Worm (Caenorhabditis elegans) whole organism, L2 larva: ENCODE results near the gene F19C6.5.

Experiments used
- C34F6.9 ChIP-seq: fragments of 150-350 bp; optimal IDR thresholded peaks from 2 replicates; lab custom pipeline; 2014; ENCODE audit warnings: missing biosample characterization, missing genetic modification characterization
- F13H6.1 ChIP-seq: sonication (generic microtip); optimal IDR thresholded peaks from 2 replicates; lab custom pipeline; 2016; ENCODE audit warnings: missing genetic modification characterization, missing compliant biosample characterization
- ZK546.5 ChIP-seq: sonication (generic microtip); optimal IDR thresholded peaks from 2 replicates; lab custom pipeline; 2017; ENCODE audit warnings: missing biosample characterization, missing genetic modification characterization
- alr-1 ChIP-seq: fragments of 150-350 bp; optimal IDR thresholded peaks from 2 replicates; lab custom pipeline; 2014; ENCODE audit warnings: missing biosample characterization, missing genetic modification characterization
- aly-2 ChIP-seq: fragments of 150-350 bp; optimal IDR thresholded peaks from 2 replicates; lab custom pipeline; 2014; ENCODE audit warnings: missing biosample characterization, missing genetic modification characterization
- ama-1 ChIP-seq: fragments of 150-350 bp; optimal IDR thresholded peaks from 2 replicates; lab custom pipeline; 2018; ENCODE audit warnings: inconsistent platforms
- blmp-1 ChIP-seq: sonication (generic microtip); optimal IDR thresholded peaks from 2 replicates; lab custom pipeline; 2017; ENCODE audit warnings: missing genetic modification characterization, mild to moderate bottlenecking, missing compliant biosample characterization, antibody characterized with exemption, moderate library complexity; ENCODE audit not compliant: insufficient read depth
- ceh-16 ChIP-seq: fragments of 150-350 bp; optimal IDR thresholded peaks from 2 replicates; lab custom pipeline; 2014; ENCODE audit warnings: missing biosample characterization, missing genetic modification characterization
- ceh-82 ChIP-seq: fragments of 150-350 bp; optimal IDR thresholded peaks from 2 replicates; lab custom pipeline; 2014; ENCODE audit warnings: missing biosample characterization, missing genetic modification characterization
- crh-2 ChIP-seq: sonication (generic microtip); optimal IDR thresholded peaks from 2 replicates; lab custom pipeline; 2017; ENCODE audit warnings: missing biosample characterization, missing genetic modification characterization
- dmd-4 ChIP-seq: sonication (generic microtip); optimal IDR thresholded peaks from 2 replicates; lab custom pipeline; 2017; ENCODE audit warnings: missing biosample characterization, missing genetic modification characterization
- egl-27 ChIP-seq: sonication (generic microtip); optimal IDR thresholded peaks from 3 replicates; lab custom pipeline; 2017; ENCODE audit warnings: missing biosample characterization, missing genetic modification reagents, missing genetic modification characterization
- elt-1 ChIP-seq: fragments of 150-350 bp; optimal IDR thresholded peaks from 2 replicates; lab custom pipeline; 2014; ENCODE audit warnings: missing biosample characterization, missing genetic modification characterization
- elt-3 ChIP-seq: sonication (generic microtip); optimal IDR thresholded peaks from 2 replicates; lab custom pipeline; 2017; ENCODE audit warnings: missing biosample characterization, missing genetic modification characterization
- fos-1 ChIP-seq: fragments of 150-350 bp; optimal IDR thresholded peaks from 2 replicates; lab custom pipeline; 2014; ENCODE audit warnings: missing biosample characterization, missing genetic modification characterization
- lin-11 ChIP-seq: fragments of 150-350 bp; sonication (generic microtip); optimal IDR thresholded peaks from 2 replicates; lab custom pipeline; 2014; ENCODE audit warnings: missing biosample characterization, missing genetic modification characterization, inconsistent platforms, mixed read lengths
- lin-13 ChIP-seq: fragments of 150-350 bp; optimal IDR thresholded peaks from 2 replicates; lab custom pipeline; 2014; ENCODE audit warnings: missing biosample characterization, missing genetic modification reagents, missing genetic modification characterization
- lin-39 ChIP-seq: fragments of 150-350 bp; optimal IDR thresholded peaks from 2 replicates; lab custom pipeline; 2014; ENCODE audit warnings: missing biosample characterization, missing genetic modification reagents, missing genetic modification characterization
- lsy-2 ChIP-seq, 2 experiments: fragments of 150-350 bp in 1 of 2; sonication (generic microtip) in 1 of 2; optimal IDR thresholded peaks; 2 replicates each; lab custom pipeline; 2014 to 2017; ENCODE audit warnings: missing biosample characterization in 2 of 2, missing genetic modification characterization in 2 of 2
- mab-5 ChIP-seq: fragments of 150-350 bp; optimal IDR thresholded peaks from 2 replicates; lab custom pipeline; 2014; ENCODE audit warnings: missing biosample characterization, missing genetic modification characterization
- mdl-1 ChIP-seq, 2 experiments: fragments of 150-350 bp in 1 of 2; sonication (generic microtip) in 1 of 2; optimal IDR thresholded peaks; 2 replicates each; lab custom pipeline; 2017; ENCODE audit warnings: missing biosample characterization in 2 of 2, missing genetic modification characterization in 2 of 2
- nhr-10 ChIP-seq: sonication (generic microtip); optimal IDR thresholded peaks from 2 replicates; lab custom pipeline; 2017; ENCODE audit warnings: missing biosample characterization, missing genetic modification characterization
- nhr-11 ChIP-seq: fragments of 150-350 bp; optimal IDR thresholded peaks from 2 replicates; lab custom pipeline; 2014; ENCODE audit warnings: missing biosample characterization, missing genetic modification characterization
- nhr-12 ChIP-seq: fragments of 150-350 bp; optimal IDR thresholded peaks from 2 replicates; lab custom pipeline; 2014; ENCODE audit warnings: missing biosample characterization, missing genetic modification characterization
- nhr-129 ChIP-seq: fragments of 150-350 bp; optimal IDR thresholded peaks from 2 replicates; lab custom pipeline; 2014; ENCODE audit warnings: missing biosample characterization, missing genetic modification characterization
- nhr-21 ChIP-seq: fragments of 150-350 bp; optimal IDR thresholded peaks from 2 replicates; lab custom pipeline; 2014; ENCODE audit warnings: missing biosample characterization, missing genetic modification characterization
- nhr-23 ChIP-seq: fragments of 150-350 bp; optimal IDR thresholded peaks from 2 replicates; lab custom pipeline; 2014; ENCODE audit warnings: missing biosample characterization, missing genetic modification reagents, missing genetic modification characterization
- nhr-237 ChIP-seq: fragments of 150-350 bp; optimal IDR thresholded peaks from 2 replicates; lab custom pipeline; 2014; ENCODE audit warnings: missing biosample characterization, missing genetic modification characterization
- nhr-6 ChIP-seq: fragments of 150-350 bp; optimal IDR thresholded peaks from 2 replicates; lab custom pipeline; 2014; ENCODE audit warnings: missing biosample characterization, missing genetic modification characterization
- nhr-77 ChIP-seq: fragments of 150-350 bp; optimal IDR thresholded peaks from 2 replicates; lab custom pipeline; 2014; ENCODE audit warnings: missing biosample characterization, missing genetic modification characterization
- peb-1 ChIP-seq: fragments of 150-350 bp; optimal IDR thresholded peaks from 2 replicates; lab custom pipeline; 2014; ENCODE audit warnings: missing biosample characterization, missing genetic modification characterization
- sem-4 ChIP-seq: fragments of 150-350 bp; optimal IDR thresholded peaks from 2 replicates; lab custom pipeline; 2014; ENCODE audit warnings: missing biosample characterization, missing genetic modification reagents, missing genetic modification characterization
- skn-1 ChIP-seq: sonication (generic microtip); optimal IDR thresholded peaks from 2 replicates; lab custom pipeline; 2017; ENCODE audit warnings: missing biosample characterization, missing genetic modification characterization
- sma-9 ChIP-seq, 2 experiments: fragments of 150-350 bp in 1 of 2; sonication (generic microtip) in 1 of 2; optimal IDR thresholded peaks; 2 replicates each; lab custom pipeline; 2014 to 2016; ENCODE audit warnings: missing genetic modification characterization in 2 of 2, mild to moderate bottlenecking in 1 of 2, missing biosample characterization in 1 of 2, missing compliant biosample characterization in 1 of 2, missing genetic modification reagents in 1 of 2, moderate library complexity in 1 of 2
- snpc-4 ChIP-seq: fragments of 150-350 bp; optimal IDR thresholded peaks from 2 replicates; lab custom pipeline; 2014; ENCODE audit warnings: missing biosample characterization, missing genetic modification characterization
- unc-39 ChIP-seq: fragments of 150-350 bp; optimal IDR thresholded peaks from 2 replicates; lab custom pipeline; 2014; ENCODE audit warnings: missing biosample characterization, missing genetic modification characterization
- unc-55 ChIP-seq: fragments of 150-350 bp; sonication (generic microtip); optimal IDR thresholded peaks from 3 replicates; lab custom pipeline; 2014; ENCODE audit warnings: missing biosample characterization, missing genetic modification reagents, missing genetic modification characterization
- unc-62 ChIP-seq: fragments of 150-350 bp; optimal IDR thresholded peaks from 2 replicates; lab custom pipeline; 2014; ENCODE audit warnings: missing biosample characterization, missing genetic modification reagents, missing genetic modification characterization
- zag-1 ChIP-seq: fragments of 150-350 bp; optimal IDR thresholded peaks from 2 replicates; lab custom pipeline; 2014; ENCODE audit warnings: missing biosample characterization, missing genetic modification characterization
- ztf-1 ChIP-seq: fragments of 200-800 bp; sonication (Bioruptor generic); conservative IDR thresholded peaks from 2 replicates; pipeline ENCODE4 v1.3.6; 2022; ENCODE audit warnings: missing genetic modification characterization, missing compliant biosample characterization
- ztf-11 ChIP-seq: sonication (generic microtip); optimal IDR thresholded peaks from 2 replicates; lab custom pipeline; 2017; ENCODE audit warnings: missing biosample characterization, missing genetic modification characterization
- ztf-4 ChIP-seq: fragments of 150-350 bp; optimal IDR thresholded peaks from 2 replicates; lab custom pipeline; 2014; ENCODE audit warnings: missing biosample characterization, missing genetic modification characterization

The F19C6.5 gene

DNA sequence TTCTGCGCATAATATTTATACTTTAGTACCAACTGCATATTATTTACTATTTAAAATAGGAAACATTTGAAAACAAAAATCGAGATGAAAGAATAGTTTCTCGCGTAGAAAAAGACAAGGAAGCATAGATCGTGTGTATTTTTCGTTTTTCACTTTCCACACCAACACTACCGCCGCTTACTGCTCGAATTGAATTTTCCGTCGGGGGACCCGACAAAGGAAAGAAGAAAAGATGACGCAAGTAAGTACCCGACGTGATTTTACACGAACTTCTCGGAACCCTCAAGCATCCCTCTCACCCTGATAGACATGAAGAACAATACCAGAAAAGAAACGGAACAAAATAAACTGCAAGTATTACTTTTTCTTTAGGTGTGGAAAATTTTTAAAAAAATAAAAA lies 3.5 kb downstream of the F19C6.5 start:
- TF ChIP-seq lsy-2 (tag; optimal IDR thresholded peaks at IDR 0.05; lab: Kevin White, UChicago) (no peak), F13H6.1 (tag; lab: Kevin White, UChicago) (no peak), lin-13 (GFP tag; lab: Kevin White, UChicago) (no peak), dmd-4 (tag; lab: Kevin White, UChicago) (no peak), crh-2 (tag; lab: Kevin White, UChicago) (no peak), nhr-6 (tag; lab: Kevin White, UChicago) (no peak), nhr-237 (tag; lab: Kevin White, UChicago) (no peak), ZK546.5 (tag; lab: Kevin White, UChicago) (no peak), mab-5 (tag; lab: Kevin White, UChicago) (no peak), nhr-129 (no peak), ztf-4 (tag; lab: Kevin White, UChicago) (no peak), ceh-16 (tag; lab: Kevin White, UChicago) (no peak), nhr-23 (tag; lab: Kevin White, UChicago) (no peak), snpc-4 (tag; lab: Kevin White, UChicago) (no peak), nhr-21 (tag; lab: Kevin White, UChicago) (no peak), alr-1 (tag; lab: Kevin White, UChicago) (no peak)
- TF ChIP-seq, all 48 proteins: peak for 0

DNA sequence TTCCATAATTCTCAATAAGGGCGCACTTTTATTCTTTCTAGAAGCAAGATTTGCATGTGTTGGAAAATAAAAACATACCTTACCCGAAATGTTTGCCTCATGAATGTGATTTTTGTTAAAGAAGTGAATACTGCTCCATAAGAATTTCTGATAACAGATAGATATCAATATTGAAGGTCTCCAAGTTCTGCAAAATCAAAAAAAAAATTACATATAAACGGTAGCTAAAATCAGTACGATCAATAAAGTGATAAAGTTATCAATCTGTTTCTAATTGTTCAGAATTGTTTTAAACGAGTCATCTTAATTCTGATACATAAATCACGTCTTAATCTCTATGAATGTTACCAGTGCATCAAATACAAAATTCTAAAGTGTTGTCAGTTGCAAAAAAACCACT lies 8.5 kb downstream of the F19C6.5 start, which contains the start of gene mgl-1:
TSS of gene mgl-1 (minus strand) at position 101 of the 400 bp plus-strand sequence.
- TF ChIP-seq nhr-77 (no peak), nhr-12 (tag; lab: Kevin White, UChicago) (no peak), mdl-1 (tag; optimal IDR thresholded peaks at IDR 0.05; lab: Kevin White, UChicago) (no peak), ceh-82 (tag; lab: Kevin White, UChicago) (no peak), peb-1 (tag; lab: Kevin White, UChicago) (no peak), lin-11 (tag; lab: Kevin White, UChicago) (no peak), ama-1 (lab: Kevin White, UChicago) (no peak), C34F6.9 (no peak), nhr-6 (tag; lab: Kevin White, UChicago) (no peak), nhr-237 (tag; lab: Kevin White, UChicago) (no peak), lin-39 (tag; lab: Kevin White, UChicago) (no peak), snpc-4 (tag; lab: Kevin White, UChicago) (no peak), nhr-11 (tag; lab: Kevin White, UChicago) (no peak)

DNA sequence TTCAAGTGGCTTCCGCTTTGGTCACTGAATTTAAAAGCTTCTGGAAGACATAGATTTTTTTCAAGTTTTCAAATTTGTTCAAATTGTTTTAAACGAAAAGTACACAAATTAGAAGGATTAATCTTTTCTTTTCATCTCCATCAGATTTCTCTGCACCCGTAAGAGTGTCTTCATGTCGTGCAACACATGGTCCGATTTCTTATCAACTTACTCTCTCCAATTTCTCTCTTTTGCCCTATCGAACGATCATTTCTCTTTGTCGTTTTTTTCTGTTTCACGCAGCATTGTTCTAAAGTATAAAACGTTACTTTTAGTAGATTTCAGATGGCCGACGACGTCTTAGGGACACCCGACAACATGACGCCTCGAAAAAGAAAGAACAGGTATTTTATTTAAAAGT lies 19.5 kb downstream of the F19C6.5 start, which contains the start of gene pssy-1:
TSS of gene pssy-1 (plus strand) at position 318 of the 400 bp plus-strand sequence.
- no peak for TF ChIP-seq elt-3
- TF ChIP-seq ZK546.5 (tag; lab: Kevin White, UChicago) = no peak
- peak; percentile 25 for TF ChIP-seq sma-9 (GFP tag; optimal IDR thresholded peaks at IDR 0.05; lab: Kevin White, UChicago)
- TF ChIP-seq sma-9 (tag; optimal IDR thresholded peaks at IDR 0.05; lab: Kevin White, UChicago) = no peak

DNA sequence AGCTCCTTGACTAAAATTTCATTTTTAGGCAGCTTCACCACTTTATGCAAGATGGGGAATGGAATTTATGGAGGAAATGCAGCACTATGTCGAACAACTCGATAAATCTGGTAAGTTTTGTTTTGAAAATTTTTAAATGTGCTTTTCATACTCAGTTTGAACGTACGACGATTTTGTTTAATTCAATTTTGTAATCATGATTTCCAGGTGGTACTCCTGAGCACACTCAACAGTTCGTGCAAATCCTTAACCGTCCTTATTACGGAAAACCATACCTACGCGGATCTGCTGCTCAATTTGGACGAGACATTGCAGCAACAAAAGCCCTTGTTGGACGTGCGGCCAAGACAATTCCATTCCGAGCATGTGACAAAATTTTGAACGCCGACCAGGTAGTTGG lies 22.2 kb downstream of the F19C6.5 start:
- no peak for TF ChIP-seq blmp-1 (tag; lab: Kevin White, UChicago)
- no peak for TF ChIP-seq ztf-4 (tag; lab: Kevin White, UChicago)
- TF ChIP-seq unc-55 (GFP tag; lab: Kevin White, UChicago) = no peak
- TF ChIP-seq alr-1 (tag; lab: Kevin White, UChicago) = no peak
- TF ChIP-seq mab-5 (tag; lab: Kevin White, UChicago) = no peak
- TF ChIP-seq egl-27 (tag; lab: Kevin White, UChicago) = no peak
- no peak for TF ChIP-seq dmd-4 (tag; lab: Kevin White, UChicago)
- no peak for TF ChIP-seq sem-4 (tag; lab: Kevin White, UChicago)
- no peak for TF ChIP-seq lsy-2 (tag; optimal IDR thresholded peaks at IDR 0.05; lab: Kevin White, UChicago)
- TF ChIP-seq lin-13 (GFP tag; lab: Kevin White, UChicago) = no peak
- no peak for TF ChIP-seq skn-1 (tag; lab: Kevin White, UChicago)
- TF ChIP-seq mdl-1 (tag; optimal IDR thresholded peaks at IDR 0.05; lab: Kevin White, UChicago) = no peak
- TF ChIP-seq C34F6.9 = no peak
- no peak for TF ChIP-seq nhr-6 (tag; lab: Kevin White, UChicago)
- no peak for TF ChIP-seq zag-1

DNA sequence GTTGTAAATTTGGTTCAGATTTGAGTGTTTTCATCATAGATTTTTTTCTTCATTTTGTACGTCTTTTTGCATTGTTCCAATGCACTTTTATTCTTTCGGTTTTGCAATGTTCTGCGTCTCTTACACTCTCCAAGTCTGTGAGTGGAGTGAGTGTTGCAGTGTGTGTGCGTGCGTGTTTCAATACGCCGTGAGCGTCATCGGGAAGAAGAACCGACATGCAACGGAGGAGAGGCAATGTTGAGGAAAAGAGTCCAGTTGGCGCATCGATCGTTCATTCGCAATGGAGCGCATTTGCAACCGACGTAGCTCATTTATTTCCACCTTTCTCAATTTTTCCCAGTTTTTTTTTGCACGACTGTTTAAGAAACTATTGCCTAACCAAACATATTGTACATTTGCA lies 26.2 kb downstream of the F19C6.5 start, which contains the start of gene ZC506.1:
TSS of gene ZC506.1 (plus strand) at position 400 of the 400 bp plus-strand sequence.
- TF ChIP-seq alr-1 (tag; lab: Kevin White, UChicago) = peak; percentile 6
- TF ChIP-seq fos-1 = peak; percentile 96
- no peak for TF ChIP-seq ztf-1 (GFP tag; lab: Robert Waterston, UW)
- no peak for TF ChIP-seq nhr-10 (tag; lab: Kevin White, UChicago)
- TF ChIP-seq nhr-129 = peak; percentile 99
- TF ChIP-seq ceh-82 (tag; lab: Kevin White, UChicago) = peak; percentile 12
- no peak for TF ChIP-seq aly-2 (tag; lab: Kevin White, UChicago)
- peak; percentile 36 for TF ChIP-seq nhr-237 (tag; lab: Kevin White, UChicago)
- TF ChIP-seq nhr-23 (tag; lab: Kevin White, UChicago) = no peak
- TF ChIP-seq ztf-11 (tag; lab: Kevin White, UChicago) = peak; percentile 31
- TF ChIP-seq ztf-4 (tag; lab: Kevin White, UChicago) = peak; percentile 88
- TF ChIP-seq nhr-21 (tag; lab: Kevin White, UChicago) = peak; percentile 78
- peak; percentile 96 for TF ChIP-seq zag-1
- TF ChIP-seq lin-13 (GFP tag; lab: Kevin White, UChicago) = peak; percentile 91
- TF ChIP-seq unc-39 = peak; percentile 2
- peak; percentile 98 for TF ChIP-seq C34F6.9
- TF ChIP-seq blmp-1 (tag; lab: Kevin White, UChicago) = peak; percentile 61
- TF ChIP-seq mab-5 (tag; lab: Kevin White, UChicago) = peak; percentile 92
- peak; percentile 93 for TF ChIP-seq ceh-16 (tag; lab: Kevin White, UChicago)
- TF ChIP-seq unc-55 (GFP tag; lab: Kevin White, UChicago) = peak; percentile 99
- no peak for TF ChIP-seq elt-1 (tag; lab: Kevin White, UChicago)
- peak; percentile 55 for TF ChIP-seq ama-1 (lab: Kevin White, UChicago)
- TF ChIP-seq unc-62 (GFP tag; lab: Kevin White, UChicago) = peak; percentile 61
